Worm (Caenorhabditis elegans): Measurements from ENCODE around the gene C55C3.1.

C55C3.1 gene

DNA sequence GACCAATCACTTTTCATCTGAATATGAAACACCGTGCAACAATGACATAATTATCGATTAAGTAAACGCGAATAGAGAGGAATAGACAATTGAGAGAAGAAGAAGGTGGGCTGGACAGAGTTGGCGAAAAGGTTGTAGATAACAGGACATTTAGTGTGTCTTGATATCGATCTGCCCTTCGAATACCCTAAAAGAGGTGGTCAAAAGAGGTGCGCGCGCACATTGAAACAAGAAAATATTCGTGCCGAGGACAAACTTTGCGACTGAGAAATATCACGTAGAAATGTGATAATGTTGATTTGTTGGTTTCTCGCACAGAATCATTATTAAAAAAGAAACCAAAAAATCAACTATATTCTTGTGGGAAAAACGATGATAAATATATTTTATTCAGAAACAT lies 41.0 kb downstream of the C55C3.1 start (continued):
- TF ChIP-seq nhr-48 (tag; optimal IDR thresholded peaks at IDR 0.05) = peak; percentile 34
- TF ChIP-seq daf-16 (GFP tag; optimal IDR thresholded peaks at IDR 0.05) = no peak
- TF ChIP-seq daf-16 (tag; optimal IDR thresholded peaks at IDR 0.05) = peak; percentile 40
- no peak for TF ChIP-seq dmd-9 (GFP tag; IDR thresholded peaks at IDR 0.05)

ce11 chrIV:5751997-5752396 lies 43.1 kb downstream of the C55C3.1 start:
- no peak for TF ChIP-seq spr-1 (tag; optimal IDR thresholded peaks at IDR 0.05)
- TF ChIP-seq R02D3.7 (tag; optimal IDR thresholded peaks at IDR 0.05) = no peak
- TF ChIP-seq Y105C5A.15 (GFP tag; IDR thresholded peaks at IDR 0.05) = no peak
- TF ChIP-seq mes-2 (tag; optimal IDR thresholded peaks at IDR 0.05; ENCODE audit: poor library complexity, severe bottlenecking) = no peak
- TF ChIP-seq snpc-1.2 (GFP tag; IDR thresholded peaks at IDR 0.05) = no peak
- no peak for TF ChIP-seq madf-5 (GFP tag; IDR thresholded peaks at IDR 0.05)
- TF ChIP-seq mxl-3 (GFP tag; optimal IDR thresholded peaks at IDR 0.05) = no peak
- TF ChIP-seq dpl-1 (GFP tag; optimal IDR thresholded peaks at IDR 0.05) = no peak
- no peak for TF ChIP-seq hlh-30 (tag; optimal IDR thresholded peaks at IDR 0.05; ENCODE audit: insufficient read depth)
- TF ChIP-seq F10B5.3 (tag; optimal IDR thresholded peaks at IDR 0.05) = no peak
- TF ChIP-seq rbr-2 (tag; optimal IDR thresholded peaks at IDR 0.05) = no peak
- TF ChIP-seq ceh-20 (GFP tag; IDR thresholded peaks at IDR 0.05) = no peak
- TF ChIP-seq skn-1 (tag; optimal IDR thresholded peaks at IDR 0.05) = no peak
- TF ChIP-seq ZK546.5 (tag; optimal IDR thresholded peaks at IDR 0.05) = no peak
- no peak for TF ChIP-seq jun-1 (tag; optimal IDR thresholded peaks at IDR 0.05)

ce11 chrIV:5752704-5753103 lies 43.8 kb downstream of the C55C3.1 start:
- TF ChIP-seq lin-29 (GFP tag; IDR thresholded peaks at IDR 0.05) (no peak), lin-38 (GFP tag; IDR thresholded peaks at IDR 0.05) (0 out of 2 replicates have a peak, but pooled peaks have one; percentile 4), R02D3.7 (tag; optimal IDR thresholded peaks at IDR 0.05) (no peak), unc-62 (GFP tag; optimal IDR thresholded peaks at IDR 0.05 in 1 of 2) (peak in 1 of 2 experiments; percentile 60), unc-62 (tag; optimal IDR thresholded peaks at IDR 0.05) (no peak)

DNA sequence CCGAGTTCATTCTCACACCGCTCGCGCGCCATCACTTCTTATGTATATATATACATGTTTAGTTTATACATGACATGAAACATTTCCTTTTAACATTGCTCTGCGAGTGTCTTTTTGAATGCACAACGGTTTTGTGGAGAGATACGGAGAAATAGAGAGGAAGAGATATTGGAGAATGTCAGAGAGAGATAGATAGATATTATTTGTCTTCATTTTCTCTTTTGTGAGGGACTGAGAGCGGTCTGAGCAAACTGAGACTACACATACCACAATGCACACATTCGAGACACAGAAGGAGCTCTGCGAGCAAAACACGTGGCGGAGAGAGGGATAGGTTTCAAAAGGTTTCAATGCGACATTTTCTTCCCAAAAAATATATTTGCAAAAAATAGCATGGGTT lies 44.4 kb downstream of the C55C3.1 start:
- peak; percentile 1 for TF ChIP-seq mep-1 (tag; optimal IDR thresholded peaks at IDR 0.05)
- TF ChIP-seq nhr-77 (tag; optimal IDR thresholded peaks at IDR 0.05) = peak; percentile 51
- TF ChIP-seq Y48G9A.11 (GFP tag; IDR thresholded peaks at IDR 0.05) = no peak
- TF ChIP-seq Y105C5A.15 (GFP tag; IDR thresholded peaks at IDR 0.05) = no peak
- TF ChIP-seq mdl-1 (tag; optimal IDR thresholded peaks at IDR 0.05) = peak in 1 of 2 experiments; percentile 55
- peak; percentile 1 for TF ChIP-seq mes-2 (tag; optimal IDR thresholded peaks at IDR 0.05; ENCODE audit: poor library complexity, severe bottlenecking)
- peak in 1 of 2 experiments; percentile 25 for TF ChIP-seq hif-1 (tag; optimal IDR thresholded peaks at IDR 0.05)
- no peak for TF ChIP-seq unc-39 (tag; optimal IDR thresholded peaks at IDR 0.05)
- peak; percentile 66 for TF ChIP-seq nhr-28 (tag; optimal IDR thresholded peaks at IDR 0.05)
- no peak for TF ChIP-seq lin-13 (GFP tag; optimal IDR thresholded peaks at IDR 0.05)
- TF ChIP-seq F10B5.3 (tag; optimal IDR thresholded peaks at IDR 0.05) = no peak
- no peak for TF ChIP-seq snpc-1.2 (GFP tag; IDR thresholded peaks at IDR 0.05)
- TF ChIP-seq lsy-2 (tag; optimal IDR thresholded peaks at IDR 0.05) = peak in 1 of 2 experiments; percentile 6
- TF ChIP-seq ceh-20 (GFP tag; IDR thresholded peaks at IDR 0.05) = no peak
- TF ChIP-seq sdz-12 (GFP tag; optimal IDR thresholded peaks at IDR 0.05) = no peak
- no peak for TF ChIP-seq lir-3 (tag; optimal IDR thresholded peaks at IDR 0.05)
- TF ChIP-seq spr-3 (GFP tag; optimal IDR thresholded peaks at IDR 0.05) = no peak
- no peak for TF ChIP-seq jun-1 (tag; optimal IDR thresholded peaks at IDR 0.05)
- TF ChIP-seq unc-62 (GFP tag; optimal IDR thresholded peaks at IDR 0.05 in 1 of 2) = peak in 1 of 2 experiments; percentile 8
- no peak for TF ChIP-seq unc-62 (tag; optimal IDR thresholded peaks at IDR 0.05)
- TF ChIP-seq ztf-7 (tag; optimal IDR thresholded peaks at IDR 0.05) = no peak
- TF ChIP-seq zip-2 (tag; optimal IDR thresholded peaks at IDR 0.05) = no peak
